Worm (Caenorhabditis elegans) whole organism, L1 larva: ENCODE data around the gene srh-211.

Experiments used
- elt-3 ChIP-seq, 6 experiments: fragments of 150-350 bp in 1 of 6; sonication (generic microtip); optimal IDR thresholded peaks; 2 replicates each; lab custom pipeline; 2017 to 2018; ENCODE audit warnings: missing biosample characterization in 6 of 6, missing genetic modification characterization in 6 of 6, inconsistent platforms in 1 of 6
- hpl-2 ChIP-seq: fragments of 150-350 bp; optimal IDR thresholded peaks from 2 replicates; lab custom pipeline; 2014; ENCODE audit warnings: missing biosample characterization, missing genetic modification reagents, missing genetic modification characterization
- mep-1 ChIP-seq: fragments of 150-350 bp; optimal IDR thresholded peaks from 2 replicates; lab custom pipeline; 2014; ENCODE audit warnings: missing biosample characterization, missing genetic modification characterization
- snu-23 ChIP-seq: sonication (generic microtip); optimal IDR thresholded peaks from 2 replicates; lab custom pipeline; 2016; ENCODE audit warnings: missing genetic modification characterization, missing compliant biosample characterization
- swsn-7 ChIP-seq: sonication (generic microtip); optimal IDR thresholded peaks from 2 replicates; lab custom pipeline; 2016; ENCODE audit warnings: missing genetic modification characterization, missing compliant biosample characterization
- tbx-2 ChIP-seq: sonication (generic microtip); optimal IDR thresholded peaks from 2 replicates; lab custom pipeline; 2016; ENCODE audit warnings: missing genetic modification characterization, missing compliant biosample characterization

DNA sequence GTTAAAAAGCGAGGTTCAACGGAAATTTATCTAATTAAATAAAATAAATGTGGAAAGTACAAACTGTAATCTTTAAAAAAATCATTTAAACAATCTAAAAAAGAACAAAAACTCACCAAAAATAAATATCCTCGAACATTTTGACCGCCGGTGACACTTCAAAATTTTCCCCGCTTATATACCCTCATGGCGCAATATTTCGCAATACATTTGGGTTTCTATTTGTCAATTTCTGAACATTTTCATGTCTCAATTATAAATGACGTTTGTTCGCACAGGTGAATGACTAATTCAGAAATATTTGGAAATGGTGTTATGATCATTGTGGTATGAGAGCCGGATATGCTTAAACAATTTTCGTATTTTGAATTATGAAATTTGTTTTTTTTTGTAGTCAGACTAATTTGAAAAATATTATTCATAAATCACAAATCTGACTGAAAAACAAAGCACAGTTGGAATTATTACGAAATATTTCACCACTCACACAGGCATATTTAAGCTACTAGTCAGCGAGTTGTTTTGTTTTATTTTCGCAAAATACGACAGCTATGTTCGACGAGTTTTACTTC lies 39.2 kb downstream of the srh-211 start, which contains the start of the genes C49G7.10 and irg-2:
- TF ChIP-seq hpl-2 (GFP tag; lab: Kevin White, UChicago) (no peak), snu-23 (GFP tag; lab: Kevin White, UChicago) (no peak), tbx-2 (tag; lab: Kevin White, UChicago) (no peak), mep-1 (tag; lab: Kevin White, UChicago) (no peak), swsn-7 (tag; lab: Kevin White, UChicago) (no peak), elt-3 (tag; optimal IDR thresholded peaks at IDR 0.05; lab: Kevin White, UChicago) (no peak)
